Worm (Caenorhabditis elegans) whole organism, L4 larva: ENCODE measurements around the gene hipr-1.

ENCODE experiments used
- D1046.2 ChIP-seq: fragments of 200-800 bp; sonication (Bioruptor generic); IDR thresholded peaks from 2 replicates; pipeline ENCODE4 v1.3.6; 2022; ENCODE audit warnings: missing genetic modification characterization, missing compliant biosample characterization
- F49E8.2 ChIP-seq: sonication (generic microtip); optimal IDR thresholded peaks from 2 replicates; lab custom pipeline; 2016; ENCODE audit warnings: missing compliant biosample characterization, mild to moderate bottlenecking, missing genetic modification characterization, borderline replicate concordance
- T20F7.1 ChIP-seq: fragments of 200-800 bp; sonication (Bioruptor generic); optimal IDR thresholded peaks from 2 replicates; lab custom pipeline; 2018; ENCODE audit warnings: mild to moderate bottlenecking, missing genetic modification characterization, missing compliant biosample characterization
- T26A8.4 ChIP-seq: fragments of 200-800 bp; sonication (Bioruptor generic); IDR thresholded peaks from 2 replicates; pipeline ENCODE4 v1.3.6; 2022; ENCODE audit warnings: missing genetic modification characterization, missing compliant biosample characterization
- Y48G9A.11 ChIP-seq: fragments of 200-800 bp; sonication (Bioruptor generic); IDR thresholded peaks from 2 replicates; pipeline ENCODE4 v1.3.6; 2022; ENCODE audit warnings: missing genetic modification reagents, missing genetic modification characterization, missing compliant biosample characterization
- Y5F2A.4 ChIP-seq: fragments of 200-800 bp; sonication (Bioruptor generic); optimal IDR thresholded peaks from 2 replicates; lab custom pipeline; 2018; ENCODE audit warnings: mild to moderate bottlenecking, missing genetic modification characterization, missing compliant biosample characterization
- aha-1 ChIP-seq: fragments of 150-350 bp; peaks from one replicate; lab custom pipeline; 2014; ENCODE audit warnings: missing biosample characterization, missing genetic modification characterization
- ceh-44 ChIP-seq: fragments of 200-800 bp; sonication (Bioruptor generic); IDR thresholded peaks from 2 replicates; pipeline ENCODE4 v1.3.6; 2022; ENCODE audit warnings: missing genetic modification reagents, missing genetic modification characterization, missing compliant biosample characterization
- ceh-82 ChIP-seq: sonication (generic microtip); optimal IDR thresholded peaks from 2 replicates; lab custom pipeline; 2017; ENCODE audit warnings: missing biosample characterization, missing genetic modification characterization
- ces-1 ChIP-seq: fragments of 150-350 bp; sonication (generic microtip); optimal IDR thresholded peaks from 4 replicates; lab custom pipeline; 2014; ENCODE audit warnings: missing biosample characterization, missing genetic modification reagents, missing genetic modification characterization
- cey-2 ChIP-seq: sonication (generic microtip); optimal IDR thresholded peaks from 3 replicates; lab custom pipeline; 2017; ENCODE audit warnings: missing genetic modification characterization, mild to moderate bottlenecking, missing compliant biosample characterization, antibody characterized with exemption, borderline replicate concordance; ENCODE audit not compliant: insufficient read depth
- daf-12 ChIP-seq: fragments of 150-350 bp; optimal IDR thresholded peaks from 2 replicates; lab custom pipeline; 2014; ENCODE audit warnings: missing biosample characterization, missing genetic modification reagents, missing genetic modification characterization
- daf-16 ChIP-seq, 3 experiments: sonication (generic microtip); optimal IDR thresholded peaks; 2 replicates each; lab custom pipeline; 2016 to 2017; ENCODE audit warnings: missing genetic modification characterization in 3 of 3, missing genetic modification reagents in 3 of 3, mild to moderate bottlenecking in 2 of 3, missing compliant biosample characterization in 2 of 3, missing biosample characterization in 1 of 3, moderate library complexity in 1 of 3
- dmd-6 ChIP-seq: fragments of 200-800 bp; sonication (Bioruptor generic); IDR thresholded peaks from 2 replicates; pipeline ENCODE4 v1.3.6; 2022; ENCODE audit warnings: missing genetic modification reagents, missing genetic modification characterization, missing compliant biosample characterization
- dpl-1 ChIP-seq: fragments of 150-350 bp; optimal IDR thresholded peaks from 2 replicates; lab custom pipeline; 2014; ENCODE audit warnings: missing biosample characterization, missing genetic modification reagents, missing genetic modification characterization
- dve-1 ChIP-seq: sonication (generic microtip); optimal IDR thresholded peaks from 2 replicates; lab custom pipeline; 2017; ENCODE audit warnings: antibody characterized with exemption, mild to moderate bottlenecking, missing genetic modification characterization, missing compliant biosample characterization; ENCODE audit not compliant: insufficient read depth
- gei-8 ChIP-seq: fragments of 200-800 bp; sonication (Bioruptor generic); optimal IDR thresholded peaks from 2 replicates; lab custom pipeline; 2018; ENCODE audit warnings: mild to moderate bottlenecking, missing genetic modification characterization, missing compliant biosample characterization
- hif-1 ChIP-seq, 2 experiments: sonication (generic microtip); optimal IDR thresholded peaks; 2 replicates each; lab custom pipeline; 2016 to 2017; ENCODE audit warnings: missing compliant biosample characterization in 2 of 2, missing genetic modification characterization in 2 of 2, missing genetic modification reagents in 2 of 2, missing genotype in 2 of 2, mild to moderate bottlenecking in 1 of 2
- hlh-11 ChIP-seq: fragments of 200-800 bp; sonication (Bioruptor generic); optimal IDR thresholded peaks from 2 replicates; lab custom pipeline; 2018; ENCODE audit warnings: mild to moderate bottlenecking, missing genetic modification characterization, missing compliant biosample characterization
- hlh-30 ChIP-seq: sonication (generic microtip); optimal IDR thresholded peaks from 2 replicates; lab custom pipeline; 2017; ENCODE audit warnings: antibody characterized with exemption, mild to moderate bottlenecking, missing genetic modification characterization, missing compliant biosample characterization; ENCODE audit not compliant: insufficient read depth
- hmg-1.1 ChIP-seq: fragments of 200-800 bp; sonication (Bioruptor generic); IDR thresholded peaks from 2 replicates; pipeline ENCODE4 v1.3.6; 2022; ENCODE audit warnings: missing genetic modification reagents, missing genetic modification characterization, missing compliant biosample characterization
- lin-1 ChIP-seq: fragments of 200-800 bp; sonication (Bioruptor generic); IDR thresholded peaks from 2 replicates; pipeline ENCODE4 v1.3.6; 2022; ENCODE audit warnings: missing genetic modification reagents, missing genetic modification characterization, missing compliant biosample characterization
- lin-13 ChIP-seq: fragments of 150-350 bp; optimal IDR thresholded peaks from 2 replicates; lab custom pipeline; 2014; ENCODE audit warnings: missing biosample characterization, missing genetic modification reagents, missing genetic modification characterization
- lin-29 ChIP-seq: fragments of 200-800 bp; sonication (Bioruptor generic); IDR thresholded peaks from 2 replicates; pipeline ENCODE4 v1.3.6; 2022; ENCODE audit warnings: missing genetic modification reagents, missing genetic modification characterization, missing compliant biosample characterization
- lin-38 ChIP-seq: fragments of 200-800 bp; sonication (Bioruptor generic); IDR thresholded peaks from 2 replicates; pipeline ENCODE4 v1.3.6; 2022; ENCODE audit warnings: missing genetic modification reagents, missing genetic modification characterization, missing compliant biosample characterization
- lsy-2 ChIP-seq, 2 experiments: fragments of 150-350 bp in 1 of 2; sonication (generic microtip) in 1 of 2; optimal IDR thresholded peaks; 2 replicates each; lab custom pipeline; 2014 to 2017; ENCODE audit warnings: missing biosample characterization in 2 of 2, missing genetic modification characterization in 2 of 2
- mdl-1 ChIP-seq, 2 experiments: fragments of 150-350 bp in 1 of 2; sonication (generic microtip) in 1 of 2; optimal IDR thresholded peaks; 2 replicates each; lab custom pipeline; 2014 to 2017; ENCODE audit warnings: missing biosample characterization in 2 of 2, missing genetic modification characterization in 2 of 2
- mep-1 ChIP-seq: fragments of 150-350 bp; sonication (generic microtip); optimal IDR thresholded peaks from 3 replicates; lab custom pipeline; 2014; ENCODE audit warnings: missing biosample characterization, missing genetic modification characterization
- mes-2 ChIP-seq: sonication (generic microtip); optimal IDR thresholded peaks from 2 replicates; lab custom pipeline; 2016; ENCODE audit warnings: missing genotype, mild to moderate bottlenecking, missing genetic modification characterization, missing compliant biosample characterization; ENCODE audit not compliant: poor library complexity, severe bottlenecking
- nhr-10 ChIP-seq: fragments of 150-350 bp; optimal IDR thresholded peaks from 2 replicates; lab custom pipeline; 2014; ENCODE audit warnings: missing biosample characterization, missing genetic modification characterization
- nhr-102 ChIP-seq: sonication (generic microtip); optimal IDR thresholded peaks from 2 replicates; lab custom pipeline; 2016; ENCODE audit warnings: mild to moderate bottlenecking, missing genetic modification characterization, moderate library complexity, missing compliant biosample characterization
- nhr-28 ChIP-seq: fragments of 150-350 bp; optimal IDR thresholded peaks from 2 replicates; lab custom pipeline; 2014; ENCODE audit warnings: missing biosample characterization, missing genetic modification characterization
- nhr-41 ChIP-seq: fragments of 200-800 bp; sonication (Bioruptor generic); IDR thresholded peaks from 2 replicates; pipeline ENCODE4 v1.3.6; 2022; ENCODE audit warnings: missing genetic modification reagents, missing genetic modification characterization, missing compliant biosample characterization
- nhr-48 ChIP-seq: sonication (generic microtip); optimal IDR thresholded peaks from 2 replicates; lab custom pipeline; 2016; ENCODE audit warnings: mild to moderate bottlenecking, missing genetic modification characterization, missing compliant biosample characterization
- nhr-6 ChIP-seq: fragments of 150-350 bp; optimal IDR thresholded peaks from 2 replicates; lab custom pipeline; 2014; ENCODE audit warnings: missing biosample characterization, missing genetic modification characterization
- nhr-77 ChIP-seq: fragments of 150-350 bp; optimal IDR thresholded peaks from 2 replicates; lab custom pipeline; 2014; ENCODE audit warnings: missing biosample characterization, missing genetic modification characterization
- pha-4 ChIP-seq, 2 experiments: fragments of 150-350 bp in 1 of 2; fragments of 200-800 bp in 1 of 2; sonication (Bioruptor generic) in 1 of 2; IDR thresholded peaks in 1 of 2; optimal IDR thresholded peaks in 1 of 2; 2 replicates each; pipeline versions ENCODE4 v1.3.6 to Lab custom; 2014 to 2022; ENCODE audit warnings: missing genetic modification characterization in 2 of 2, missing genetic modification reagents in 2 of 2, missing biosample characterization in 1 of 2, missing compliant biosample characterization in 1 of 2
- php-3 ChIP-seq: fragments of 200-800 bp; sonication (Bioruptor generic); IDR thresholded peaks from 2 replicates; pipeline ENCODE4 v1.3.6; 2022; ENCODE audit warnings: missing genetic modification reagents, missing genetic modification characterization, missing compliant biosample characterization
- pqm-1 ChIP-seq: sonication (generic microtip); optimal IDR thresholded peaks from 2 replicates; lab custom pipeline; 2017; ENCODE audit warnings: missing biosample characterization, missing genetic modification characterization
- rbr-2 ChIP-seq: sonication (generic microtip); optimal IDR thresholded peaks from 2 replicates; lab custom pipeline; 2016; ENCODE audit warnings: missing genotype, missing genetic modification characterization, missing compliant biosample characterization
- saeg-2 ChIP-seq: fragments of 200-800 bp; sonication (Bioruptor generic); IDR thresholded peaks from 2 replicates; pipeline ENCODE4 v1.3.6; 2022; ENCODE audit warnings: missing genetic modification reagents, missing genetic modification characterization, missing compliant biosample characterization
- set-16 ChIP-seq: fragments of 200-800 bp; sonication (Bioruptor generic); IDR thresholded peaks from 2 replicates; pipeline ENCODE4 v1.3.6; 2022; ENCODE audit warnings: missing genetic modification reagents, missing genetic modification characterization, missing compliant biosample characterization
- spr-1 ChIP-seq: sonication (generic microtip); optimal IDR thresholded peaks from 2 replicates; lab custom pipeline; 2016; ENCODE audit warnings: mild to moderate bottlenecking, missing genetic modification characterization, missing compliant biosample characterization
- tra-1 ChIP-seq: fragments of 200-800 bp; sonication (Bioruptor generic); IDR thresholded peaks from 2 replicates; pipeline ENCODE4 v1.3.6; 2022; ENCODE audit warnings: missing genetic modification reagents, missing genetic modification characterization, missing compliant biosample characterization
- unc-62 ChIP-seq, 3 experiments: fragments of 150-350 bp in 1 of 3; sonication (generic microtip); optimal IDR thresholded peaks in 2 of 3; peaks in 1 of 3; 1 replicate in 1 of 3; 2 replicates in 2 of 3; lab custom pipeline; 2014 to 2017; ENCODE audit warnings: missing biosample characterization in 3 of 3, missing genetic modification characterization in 3 of 3, missing genetic modification reagents in 3 of 3, missing genotype in 1 of 3
- zip-2 ChIP-seq: fragments of 150-350 bp; optimal IDR thresholded peaks from 2 replicates; lab custom pipeline; 2014; ENCODE audit warnings: missing biosample characterization, missing genetic modification characterization
- ztf-11 ChIP-seq: fragments of 150-350 bp; optimal IDR thresholded peaks from 2 replicates; lab custom pipeline; 2014; ENCODE audit warnings: missing biosample characterization, missing genetic modification characterization
- ztf-7 ChIP-seq: fragments of 150-350 bp; optimal IDR thresholded peaks from 2 replicates; lab custom pipeline; 2014; ENCODE audit warnings: missing biosample characterization, missing genetic modification characterization

hipr-1 gene

ce11 chrIII:8749487-8749886 lies 29.5 kb downstream of the hipr-1 start, which contains the start of gene sma-2:
TSS of gene sma-2 (plus strand) at chrIII:8749680.
- TF ChIP-seq spr-1 (tag; lab: Kevin White, UChicago), result peak; percentile 19
- TF ChIP-seq lin-1, result peak; percentile 80
- peak; percentile 73 for TF ChIP-seq mes-2 (tag; lab: Kevin White, UChicago)
- TF ChIP-seq mep-1, result peak; percentile 78
- no peak for TF ChIP-seq saeg-2 (GFP tag; lab: Robert Waterston, UW)
- no peak for TF ChIP-seq set-16 (GFP tag; lab: Robert Waterston, UW)
- peak in 1 of 2 experiments; percentile 74 for TF ChIP-seq daf-16 (GFP tag; optimal IDR thresholded peaks at IDR 0.05; lab: Kevin White, UChicago)
- peak; percentile 95 for TF ChIP-seq daf-16 (tag; optimal IDR thresholded peaks at IDR 0.05; lab: Kevin White, UChicago)
- TF ChIP-seq dmd-6 (GFP tag; lab: Robert Waterston, UW), result peak; percentile 92
- peak; percentile 39 for TF ChIP-seq dpl-1
- TF ChIP-seq dve-1, result peak; percentile 98
- peak; percentile 39 for TF ChIP-seq pqm-1 (tag; lab: Kevin White, UChicago)
- TF ChIP-seq ztf-7 (tag; lab: Kevin White, UChicago), result peak; percentile 27
- TF ChIP-seq lsy-2 (tag; optimal IDR thresholded peaks at IDR 0.05; lab: Kevin White, UChicago), result peak in 1 of 2 experiments; percentile 54
- TF ChIP-seq nhr-41 (GFP tag; lab: Robert Waterston, UW), result 0 out of 2 replicates have a peak, but pooled peaks have one; percentile 44
- TF ChIP-seq php-3, result peak; percentile 87
- TF ChIP-seq nhr-28 (tag; lab: Kevin White, UChicago), result peak; percentile 94
- peak; percentile 53 for TF ChIP-seq nhr-102 (tag; lab: Kevin White, UChicago)
- TF ChIP-seq ceh-82 (tag; lab: Kevin White, UChicago), result no peak
- no peak for TF ChIP-seq Y5F2A.4 (GFP tag; lab: Kevin White, UChicago)
- TF ChIP-seq hlh-11, result peak; percentile 99
- TF ChIP-seq nhr-6, result peak; percentile 74
- peak; percentile 42 for TF ChIP-seq nhr-10
- TF ChIP-seq ces-1, result no peak
- TF ChIP-seq tra-1 (GFP tag; lab: Robert Waterston, UW), result peak; percentile 66
- peak in 1 of 2 experiments; percentile 68 for TF ChIP-seq mdl-1 (tag; optimal IDR thresholded peaks at IDR 0.05; lab: Kevin White, UChicago)
- TF ChIP-seq ztf-11 (tag; lab: Kevin White, UChicago), result no peak
- TF ChIP-seq cey-2 (tag; lab: Kevin White, UChicago), result peak; percentile 25
- no peak for TF ChIP-seq F49E8.2 (tag; lab: Kevin White, UChicago)
- peak; percentile 53; the same call in 1 of the 2 replicates for TF ChIP-seq T26A8.4 (GFP tag; lab: Robert Waterston, UW)
- TF ChIP-seq ceh-44 (GFP tag; lab: Robert Waterston, UW), result no peak
- TF ChIP-seq hmg-1.1, result peak; percentile 59
- no peak for TF ChIP-seq daf-12 (tag; lab: Kevin White, UChicago)
- TF ChIP-seq nhr-77 (tag; lab: Kevin White, UChicago), result peak; percentile 79
- peak in 1 of 2 experiments; percentile 14 for TF ChIP-seq unc-62 (GFP tag; optimal IDR thresholded peaks at IDR 0.05 in 1 of 2; lab: Kevin White, UChicago)
- TF ChIP-seq unc-62 (tag; optimal IDR thresholded peaks at IDR 0.05; lab: Kevin White, UChicago), result no peak
- TF ChIP-seq Y48G9A.11 (GFP tag; lab: Robert Waterston, UW), result no peak
- TF ChIP-seq aha-1 (tag; lab: Kevin White, UChicago), result peak; percentile 60
- TF ChIP-seq nhr-48 (tag; lab: Kevin White, UChicago), result peak; percentile 84
- peak; percentile 5 for TF ChIP-seq lin-13 (GFP tag; lab: Kevin White, UChicago)
- TF ChIP-seq pha-4 (GFP tag; IDR thresholded peaks at IDR 0.05; lab: Robert Waterston, UW), result peak; percentile 20; the same call in 1 of the 2 replicates
- no peak for TF ChIP-seq pha-4 (tag; optimal IDR thresholded peaks at IDR 0.05; lab: Kevin White, UChicago)
- TF ChIP-seq rbr-2, result peak; percentile 47
- TF ChIP-seq D1046.2 (GFP tag; lab: Robert Waterston, UW), result no peak
- TF ChIP-seq T20F7.1, result peak; percentile 75
- TF ChIP-seq lin-29 (GFP tag; lab: Robert Waterston, UW), result no peak
- peak in 1 of 2 experiments; percentile 50 for TF ChIP-seq hif-1 (tag; optimal IDR thresholded peaks at IDR 0.05; lab: Kevin White, UChicago)
- TF ChIP-seq lin-38 (GFP tag; lab: Robert Waterston, UW), result peak; percentile 32; the same call in 1 of the 2 replicates
- peak; percentile 56 for TF ChIP-seq hlh-30 (tag; lab: Kevin White, UChicago)
- peak; percentile 10 for TF ChIP-seq gei-8 (GFP tag; lab: Kevin White, UChicago)
- TF ChIP-seq zip-2, result peak; percentile 40
